Worm (Caenorhabditis elegans) whole organism, L1 larva: ENCODE measurements around the gene dcn-1.

Experiments
- C04F5.9 ChIP-seq: sonication (generic microtip); optimal IDR thresholded peaks from 2 replicates; lab custom pipeline; 2016; ENCODE audit warnings: missing genetic modification characterization, missing compliant biosample characterization
- aha-1 ChIP-seq: fragments of 150-350 bp; optimal IDR thresholded peaks from 2 replicates; lab custom pipeline; 2014; ENCODE audit warnings: missing biosample characterization, missing genetic modification characterization
- alr-1 ChIP-seq: fragments of 200-800 bp; sonication (Bioruptor generic); optimal IDR thresholded peaks from 2 replicates; lab custom pipeline; 2018; ENCODE audit warnings: borderline replicate concordance, mild to moderate bottlenecking, missing genetic modification characterization, missing compliant biosample characterization
- aly-2 ChIP-seq: fragments of 150-350 bp; optimal IDR thresholded peaks from 2 replicates; lab custom pipeline; 2014; ENCODE audit warnings: missing biosample characterization, missing genetic modification characterization
- ceh-8 ChIP-seq: fragments of 200-800 bp; sonication (Bioruptor generic); optimal IDR thresholded peaks from 2 replicates; lab custom pipeline; 2018; ENCODE audit warnings: mild to moderate bottlenecking, missing genetic modification characterization, moderate library complexity, missing compliant biosample characterization
- ceh-82 ChIP-seq, 3 experiments: fragments of 150-350 bp in 1 of 3; sonication (generic microtip) in 2 of 3; optimal IDR thresholded peaks; 2 replicates each; lab custom pipeline; 2014 to 2017; ENCODE audit warnings: missing biosample characterization in 3 of 3, missing genetic modification characterization in 3 of 3
- dpl-1 ChIP-seq, 3 experiments: fragments of 150-350 bp in 2 of 3; sonication (generic microtip) in 1 of 3; optimal IDR thresholded peaks; 2 replicates each; lab custom pipeline; 2014 to 2017; ENCODE audit warnings: missing biosample characterization in 3 of 3, missing genetic modification characterization in 3 of 3, missing genetic modification reagents in 3 of 3
- egl-13 ChIP-seq: sonication (generic microtip); optimal IDR thresholded peaks from 2 replicates; lab custom pipeline; 2016; ENCODE audit warnings: missing genotype, missing genetic modification reagents, missing genetic modification characterization, missing compliant biosample characterization
- egl-27 ChIP-seq, 2 experiments: fragments of 150-350 bp in 1 of 2; sonication (generic microtip); optimal IDR thresholded peaks; 3 replicates each; lab custom pipeline; 2017 to 2018; ENCODE audit warnings: missing biosample characterization in 2 of 2, missing genetic modification characterization in 2 of 2, missing genetic modification reagents in 2 of 2
- elt-2 ChIP-seq: sonication (generic microtip); optimal IDR thresholded peaks from 2 replicates; lab custom pipeline; 2016; ENCODE audit warnings: missing genetic modification characterization, mild to moderate bottlenecking, inconsistent platforms, missing compliant biosample characterization, missing genetic modification reagents
- ets-5 ChIP-seq: fragments of 200-800 bp; sonication (Bioruptor generic); IDR thresholded peaks from 2 replicates; pipeline ENCODE4 v1.3.6; 2022; ENCODE audit warnings: missing genetic modification characterization, missing compliant biosample characterization
- fkh-10 ChIP-seq: sonication (generic microtip); optimal IDR thresholded peaks from 2 replicates; lab custom pipeline; 2017; ENCODE audit warnings: missing biosample characterization, missing genetic modification reagents, missing genetic modification characterization
- fkh-8 ChIP-seq: sonication (generic microtip); optimal IDR thresholded peaks from 2 replicates; lab custom pipeline; 2016; ENCODE audit warnings: mild to moderate bottlenecking, missing genetic modification characterization, missing compliant biosample characterization
- fos-1 ChIP-seq: fragments of 150-350 bp; optimal IDR thresholded peaks from 2 replicates; lab custom pipeline; 2014; ENCODE audit warnings: missing biosample characterization, missing genetic modification characterization
- jun-1 ChIP-seq: fragments of 150-350 bp; optimal IDR thresholded peaks from 2 replicates; lab custom pipeline; 2014; ENCODE audit warnings: missing biosample characterization, missing genetic modification reagents, missing genetic modification characterization
- lin-13 ChIP-seq: fragments of 150-350 bp; optimal IDR thresholded peaks from 2 replicates; lab custom pipeline; 2014; ENCODE audit warnings: missing biosample characterization, missing genetic modification reagents, missing genetic modification characterization
- lin-14 ChIP-seq: fragments of 200-800 bp; sonication (Bioruptor generic); optimal IDR thresholded peaks from 2 replicates; lab custom pipeline; 2018; ENCODE audit warnings: mild to moderate bottlenecking, missing genetic modification characterization, moderate library complexity, missing compliant biosample characterization
- lin-35 ChIP-seq, 2 experiments: fragments of 150-350 bp; optimal IDR thresholded peaks; 2 replicates each; lab custom pipeline; 2014; ENCODE audit warnings: missing biosample characterization in 2 of 2, missing genetic modification characterization in 2 of 2, missing genetic modification reagents in 2 of 2
- lsy-2 ChIP-seq, 2 experiments: fragments of 150-350 bp; optimal IDR thresholded peaks; 2 replicates each; lab custom pipeline; 2014; ENCODE audit warnings: missing biosample characterization in 2 of 2, missing genetic modification characterization in 2 of 2
- nhr-11 ChIP-seq: fragments of 150-350 bp; optimal IDR thresholded peaks from 2 replicates; lab custom pipeline; 2014; ENCODE audit warnings: missing biosample characterization, missing genetic modification characterization
- nhr-19 ChIP-seq: fragments of 200-800 bp; sonication (Bioruptor generic); conservative IDR thresholded peaks from 2 replicates; pipeline ENCODE4 v1.3.6; 2022; ENCODE audit warnings: missing genetic modification characterization, missing compliant biosample characterization
- nhr-20 ChIP-seq: sonication (generic microtip); optimal IDR thresholded peaks from 2 replicates; lab custom pipeline; 2016; ENCODE audit warnings: mild to moderate bottlenecking, missing genetic modification characterization, missing compliant biosample characterization
- nhr-237 ChIP-seq: fragments of 150-350 bp; optimal IDR thresholded peaks from 2 replicates; lab custom pipeline; 2014; ENCODE audit warnings: missing biosample characterization, missing genetic modification characterization
- nhr-28 ChIP-seq: fragments of 150-350 bp; optimal IDR thresholded peaks from 2 replicates; lab custom pipeline; 2014; ENCODE audit warnings: missing biosample characterization, missing genetic modification characterization
- nhr-71 ChIP-seq: sonication (generic microtip); optimal IDR thresholded peaks from 2 replicates; lab custom pipeline; 2016; ENCODE audit warnings: mild to moderate bottlenecking, missing genetic modification characterization, moderate library complexity, missing compliant biosample characterization
- nhr-76 ChIP-seq: sonication (generic microtip); optimal IDR thresholded peaks from 2 replicates; lab custom pipeline; 2017; ENCODE audit warnings: missing biosample characterization, missing genetic modification characterization
- nhr-77 ChIP-seq: fragments of 150-350 bp; optimal IDR thresholded peaks from 2 replicates; lab custom pipeline; 2014; ENCODE audit warnings: missing biosample characterization, missing genetic modification characterization
- nhr-85 ChIP-seq: sonication (generic microtip); peaks from one replicate; lab custom pipeline; 2016; ENCODE audit warnings: missing genetic modification characterization, inconsistent platforms, missing compliant biosample characterization
- nhr-90 ChIP-seq: sonication (generic microtip); optimal IDR thresholded peaks from 2 replicates; lab custom pipeline; 2016; ENCODE audit warnings: mild to moderate bottlenecking, missing genetic modification characterization, missing compliant biosample characterization; ENCODE audit not compliant: poor library complexity
- pag-3 ChIP-seq: sonication (generic microtip); optimal IDR thresholded peaks from 2 replicates; lab custom pipeline; 2017; ENCODE audit warnings: missing genetic modification characterization, mild to moderate bottlenecking, missing compliant biosample characterization, antibody characterized with exemption, borderline replicate concordance; ENCODE audit not compliant: insufficient read depth
- pax-3 ChIP-seq: fragments of 200-800 bp; sonication (Bioruptor generic); optimal IDR thresholded peaks from 2 replicates; lab custom pipeline; 2018; ENCODE audit warnings: mild to moderate bottlenecking, missing genetic modification characterization, moderate library complexity, missing compliant biosample characterization
- rnt-1 ChIP-seq: sonication (generic microtip); optimal IDR thresholded peaks from 2 replicates; lab custom pipeline; 2016; ENCODE audit warnings: mild to moderate bottlenecking, missing genetic modification characterization, moderate library complexity, missing compliant biosample characterization
- skn-1 ChIP-seq: fragments of 150-350 bp; optimal IDR thresholded peaks from 2 replicates; lab custom pipeline; 2014; ENCODE audit warnings: missing biosample characterization, missing genetic modification characterization
- snpc-4 ChIP-seq: fragments of 150-350 bp; optimal IDR thresholded peaks from 2 replicates; lab custom pipeline; 2014; ENCODE audit warnings: missing biosample characterization, missing genetic modification characterization
- snu-23 ChIP-seq: sonication (generic microtip); optimal IDR thresholded peaks from 2 replicates; lab custom pipeline; 2016; ENCODE audit warnings: missing genetic modification characterization, missing compliant biosample characterization
- sox-4 ChIP-seq: sonication (generic microtip); optimal IDR thresholded peaks from 2 replicates; lab custom pipeline; 2016; ENCODE audit warnings: missing genetic modification characterization, missing compliant biosample characterization
- sup-37 ChIP-seq: fragments of 200-800 bp; sonication (Bioruptor generic); optimal IDR thresholded peaks from 2 replicates; lab custom pipeline; 2018; ENCODE audit warnings: mild to moderate bottlenecking, missing genetic modification characterization, missing compliant biosample characterization
- swsn-7 ChIP-seq: sonication (generic microtip); optimal IDR thresholded peaks from 2 replicates; lab custom pipeline; 2016; ENCODE audit warnings: missing genetic modification characterization, missing compliant biosample characterization
- tbx-2 ChIP-seq: sonication (generic microtip); optimal IDR thresholded peaks from 2 replicates; lab custom pipeline; 2016; ENCODE audit warnings: missing genetic modification characterization, missing compliant biosample characterization
- unc-130 ChIP-seq: fragments of 150-350 bp; optimal IDR thresholded peaks from 2 replicates; lab custom pipeline; 2017; ENCODE audit warnings: missing biosample characterization, missing genetic modification characterization, inconsistent platforms
- unc-62 ChIP-seq: fragments of 150-350 bp; optimal IDR thresholded peaks from 2 replicates; lab custom pipeline; 2014; ENCODE audit warnings: missing biosample characterization, missing genetic modification reagents, missing genetic modification characterization
- unc-86 ChIP-seq: sonication (generic microtip); optimal IDR thresholded peaks from 2 replicates; lab custom pipeline; 2016; ENCODE audit warnings: missing genetic modification characterization, missing compliant biosample characterization
- unc-98 ChIP-seq: fragments of 200-800 bp; sonication (Bioruptor generic); IDR thresholded peaks from 2 replicates; pipeline ENCODE4 v1.3.6; 2022; ENCODE audit warnings: missing genetic modification characterization, missing compliant biosample characterization
- xbp-1 ChIP-seq: sonication (generic microtip); optimal IDR thresholded peaks from 2 replicates; lab custom pipeline; 2016; ENCODE audit warnings: missing genetic modification characterization, missing compliant biosample characterization
- zag-1 ChIP-seq: fragments of 150-350 bp; optimal IDR thresholded peaks from 2 replicates; lab custom pipeline; 2014; ENCODE audit warnings: missing biosample characterization, missing genetic modification characterization
- zip-4 ChIP-seq: fragments of 200-800 bp; sonication (Bioruptor generic); optimal IDR thresholded peaks from 2 replicates; lab custom pipeline; 2018; ENCODE audit warnings: mild to moderate bottlenecking, missing genetic modification characterization, moderate library complexity, missing compliant biosample characterization
- ztf-4 ChIP-seq: fragments of 150-350 bp; optimal IDR thresholded peaks from 2 replicates; lab custom pipeline; 2014; ENCODE audit warnings: missing biosample characterization, missing genetic modification characterization

Gene dcn-1

DNA sequence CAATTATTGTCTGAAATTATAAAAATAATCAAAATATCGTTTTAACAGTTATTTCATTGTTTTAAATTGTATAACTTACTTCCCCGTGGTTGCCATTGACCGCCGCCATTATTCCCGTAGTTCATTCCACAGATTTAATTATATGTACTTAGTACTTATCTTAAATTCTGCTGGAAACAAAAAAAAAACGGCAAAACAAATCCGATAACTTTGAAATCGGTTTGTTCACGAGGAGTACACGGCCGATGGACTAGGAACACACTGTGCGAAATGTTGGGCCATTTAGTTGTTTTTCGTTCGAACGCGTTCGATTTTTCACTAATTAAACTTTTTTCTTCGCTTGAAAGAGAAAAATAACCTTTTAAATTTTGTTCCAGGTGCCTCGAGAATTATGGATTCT lies 29.4 kb downstream of the dcn-1 start, which contains the start of the genes B0285.3 and lcmt-1 (continued):
- no peak for TF ChIP-seq alr-1 (tag; lab: Kevin White, UChicago)
- TF ChIP-seq jun-1 (tag; lab: Kevin White, UChicago): no peak
- TF ChIP-seq nhr-11 (tag; lab: Kevin White, UChicago): no peak
- no peak for TF ChIP-seq nhr-77
- TF ChIP-seq rnt-1: peak; percentile 94
- TF ChIP-seq unc-130 (tag; lab: Kevin White, UChicago): no peak
- TF ChIP-seq sox-4 (tag; lab: Kevin White, UChicago): peak; percentile 58
- peak; percentile 61 for TF ChIP-seq swsn-7 (tag; lab: Kevin White, UChicago)
- TF ChIP-seq elt-2 (tag; lab: Kevin White, UChicago): no peak
- peak; percentile 23 for TF ChIP-seq snpc-4 (tag; lab: Kevin White, UChicago)
- TF ChIP-seq nhr-20 (tag; lab: Kevin White, UChicago): peak; percentile 58
- peak; percentile 33 for TF ChIP-seq skn-1 (tag; lab: Kevin White, UChicago)
- peak; percentile 70 for TF ChIP-seq nhr-90
- peak; percentile 12 for TF ChIP-seq pax-3 (tag; lab: Kevin White, UChicago)
- TF ChIP-seq snu-23 (GFP tag; lab: Kevin White, UChicago): peak; percentile 68
- peak; percentile 87 for TF ChIP-seq lin-14 (GFP tag; lab: Kevin White, UChicago)
- TF ChIP-seq egl-13 (tag; lab: Kevin White, UChicago): peak; percentile 41
- TF ChIP-seq fkh-10 (GFP tag; lab: Kevin White, UChicago): no peak
- TF ChIP-seq ceh-8 (GFP tag; lab: Kevin White, UChicago): no peak
- TF ChIP-seq pag-3 (tag; lab: Kevin White, UChicago): no peak
- peak; percentile 73 for TF ChIP-seq nhr-71 (tag; lab: Kevin White, UChicago)
- peak; percentile 31 to 50 for TF ChIP-seq lin-35 (GFP tag; optimal IDR thresholded peaks at IDR 0.05; lab: Kevin White, UChicago)
- TF ChIP-seq nhr-19 (GFP tag; lab: Robert Waterston, UW): peak; percentile 49
- TF ChIP-seq ceh-82 (tag; optimal IDR thresholded peaks at IDR 0.05; lab: Kevin White, UChicago): peak in 2 of 3 experiments; percentile 8 to 26
- TF ChIP-seq ets-5 (GFP tag; lab: Robert Waterston, UW): no peak
- TF ChIP-seq fos-1 (tag; lab: Kevin White, UChicago): no peak
- peak; percentile 69 for TF ChIP-seq tbx-2 (tag; lab: Kevin White, UChicago)
- TF ChIP-seq nhr-85 (tag; lab: Kevin White, UChicago): peak; percentile 82
- TF ChIP-seq nhr-76 (tag; lab: Kevin White, UChicago): no peak
- peak; percentile 67 for TF ChIP-seq xbp-1
- peak; percentile 51 for TF ChIP-seq C04F5.9 (tag; lab: Kevin White, UChicago)
- TF ChIP-seq lin-13 (GFP tag; lab: Kevin White, UChicago): no peak
- no peak for TF ChIP-seq zag-1 (tag; lab: Kevin White, UChicago)
- no peak for TF ChIP-seq unc-98
- no peak for TF ChIP-seq egl-27 (tag; optimal IDR thresholded peaks at IDR 0.05; lab: Kevin White, UChicago)
- no peak for TF ChIP-seq zip-4 (GFP tag; lab: Kevin White, UChicago)
- TF ChIP-seq nhr-237 (tag; lab: Kevin White, UChicago): no peak
- TF ChIP-seq aly-2: no peak
- no peak for TF ChIP-seq unc-62 (GFP tag; lab: Kevin White, UChicago)
- TF ChIP-seq nhr-28: no peak
- peak; percentile 51 to 59 for TF ChIP-seq lsy-2 (tag; optimal IDR thresholded peaks at IDR 0.05; lab: Kevin White, UChicago)
- TF ChIP-seq, all 84 proteins: peak for 38

DNA sequence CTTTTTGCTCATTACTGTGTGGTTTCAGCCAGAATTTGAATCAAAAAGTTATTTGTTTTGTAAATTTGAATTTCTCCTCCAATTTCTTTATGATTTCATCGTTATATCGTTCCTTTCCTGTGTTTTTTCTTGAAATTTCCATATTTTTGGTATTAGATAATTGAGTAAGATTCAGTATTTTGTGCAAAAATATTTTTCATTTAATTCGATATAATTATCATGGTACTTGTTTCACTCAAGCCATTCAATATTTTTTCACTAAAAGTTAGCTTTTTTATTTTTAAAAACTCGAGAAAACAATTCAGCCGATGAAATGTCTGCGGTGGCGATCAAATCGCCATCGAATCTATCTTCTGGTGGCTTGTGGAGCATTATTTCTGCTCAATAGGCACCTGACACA lies 31.3 kb downstream of the dcn-1 start, which contains the start of gene hse-5:
Gene hse-5, plus strand, starts transcription at position 301 of the 400 bp plus-strand sequence.
- no peak for TF ChIP-seq dpl-1 (GFP tag; optimal IDR thresholded peaks at IDR 0.05; lab: Kevin White, UChicago)
- no peak for TF ChIP-seq fos-1 (tag; lab: Kevin White, UChicago)
- TF ChIP-seq lin-13 (GFP tag; lab: Kevin White, UChicago): no peak
- no peak for TF ChIP-seq fkh-8 (tag; lab: Kevin White, UChicago)
- no peak for TF ChIP-seq unc-86 (tag; lab: Kevin White, UChicago)
- no peak for TF ChIP-seq fkh-10 (GFP tag; lab: Kevin White, UChicago)
- TF ChIP-seq zag-1 (tag; lab: Kevin White, UChicago): no peak
- TF ChIP-seq sup-37: no peak
- no peak for TF ChIP-seq aha-1
- TF ChIP-seq ztf-4 (tag; lab: Kevin White, UChicago): no peak
